Worm (Caenorhabditis elegans) whole organism, L1 larva: ENCODE results near the gene sma-5.
A peak's percentile ranks its signal among the peaks of the same experiment; 100 is the strongest.

ENCODE experiments used
- Y116A8C.19 ChIP-seq: sonication (generic microtip); optimal IDR thresholded peaks from 2 replicates; lab custom pipeline; 2016; ENCODE audit warnings: missing compliant biosample characterization, missing genetic modification characterization, borderline replicate concordance
- alr-1 ChIP-seq: fragments of 200-800 bp; sonication (Bioruptor generic); optimal IDR thresholded peaks from 2 replicates; lab custom pipeline; 2018; ENCODE audit warnings: borderline replicate concordance, mild to moderate bottlenecking, missing genetic modification characterization, missing compliant biosample characterization
- aly-2 ChIP-seq: fragments of 150-350 bp; optimal IDR thresholded peaks from 2 replicates; lab custom pipeline; 2014; ENCODE audit warnings: missing biosample characterization, missing genetic modification characterization
- ama-1 ChIP-seq: fragments of 150-350 bp; optimal IDR thresholded peaks from 2 replicates; lab custom pipeline; 2014
- blmp-1 ChIP-seq: fragments of 150-350 bp; optimal IDR thresholded peaks from 2 replicates; lab custom pipeline; 2014; ENCODE audit warnings: missing biosample characterization, missing genetic modification characterization
- ceh-63 ChIP-seq: fragments of 200-800 bp; sonication (Bioruptor generic); optimal IDR thresholded peaks from 2 replicates; lab custom pipeline; 2018; ENCODE audit warnings: mild to moderate bottlenecking, missing genetic modification characterization, missing compliant biosample characterization
- ceh-82 ChIP-seq, 3 experiments: fragments of 150-350 bp in 1 of 3; sonication (generic microtip) in 2 of 3; optimal IDR thresholded peaks; 2 replicates each; lab custom pipeline; 2014 to 2017; ENCODE audit warnings: missing biosample characterization in 3 of 3, missing genetic modification characterization in 3 of 3
- ceh-90 ChIP-seq: sonication (generic microtip); optimal IDR thresholded peaks from 2 replicates; lab custom pipeline; 2016; ENCODE audit warnings: missing genetic modification characterization, missing compliant biosample characterization
- dpl-1 ChIP-seq, 3 experiments: fragments of 150-350 bp in 2 of 3; sonication (generic microtip) in 1 of 3; optimal IDR thresholded peaks; 2 replicates each; lab custom pipeline; 2014 to 2017; ENCODE audit warnings: missing biosample characterization in 3 of 3, missing genetic modification characterization in 3 of 3, missing genetic modification reagents in 3 of 3
- efl-1 ChIP-seq, 4 experiments: fragments of 150-350 bp; optimal IDR thresholded peaks in 3 of 4; peaks in 1 of 4; 1 replicate in 1 of 4; 2 replicates in 3 of 4; lab custom pipeline; 2014; ENCODE audit warnings: missing biosample characterization in 2 of 4, missing genetic modification characterization in 2 of 4, missing genetic modification reagents in 2 of 4
- egl-13 ChIP-seq: sonication (generic microtip); optimal IDR thresholded peaks from 2 replicates; lab custom pipeline; 2016; ENCODE audit warnings: missing genotype, missing genetic modification reagents, missing genetic modification characterization, missing compliant biosample characterization
- egl-27 ChIP-seq, 2 experiments: fragments of 150-350 bp in 1 of 2; sonication (generic microtip); optimal IDR thresholded peaks; 3 replicates each; lab custom pipeline; 2017 to 2018; ENCODE audit warnings: missing biosample characterization in 2 of 2, missing genetic modification characterization in 2 of 2, missing genetic modification reagents in 2 of 2
- elt-2 ChIP-seq: sonication (generic microtip); optimal IDR thresholded peaks from 2 replicates; lab custom pipeline; 2016; ENCODE audit warnings: missing genetic modification characterization, mild to moderate bottlenecking, inconsistent platforms, missing compliant biosample characterization, missing genetic modification reagents
- fkh-8 ChIP-seq: sonication (generic microtip); optimal IDR thresholded peaks from 2 replicates; lab custom pipeline; 2016; ENCODE audit warnings: mild to moderate bottlenecking, missing genetic modification characterization, missing compliant biosample characterization
- fos-1 ChIP-seq: fragments of 150-350 bp; optimal IDR thresholded peaks from 2 replicates; lab custom pipeline; 2014; ENCODE audit warnings: missing biosample characterization, missing genetic modification characterization
- hlh-17 ChIP-seq: fragments of 200-800 bp; sonication (Bioruptor generic); optimal IDR thresholded peaks from 2 replicates; lab custom pipeline; 2018; ENCODE audit warnings: missing genetic modification characterization, mild to moderate bottlenecking, missing compliant biosample characterization, moderate library complexity, borderline replicate concordance
- hpl-2 ChIP-seq: fragments of 150-350 bp; optimal IDR thresholded peaks from 2 replicates; lab custom pipeline; 2014; ENCODE audit warnings: missing biosample characterization, missing genetic modification reagents, missing genetic modification characterization
- irx-1 ChIP-seq: sonication (generic microtip); optimal IDR thresholded peaks from 2 replicates; lab custom pipeline; 2016; ENCODE audit warnings: missing genetic modification characterization, missing compliant biosample characterization
- isw-1 ChIP-seq: fragments of 200-800 bp; sonication (Bioruptor generic); IDR thresholded peaks from 2 replicates; pipeline ENCODE4 v1.3.6; 2022; ENCODE audit warnings: missing genetic modification characterization, missing compliant biosample characterization
- jun-1 ChIP-seq: fragments of 150-350 bp; optimal IDR thresholded peaks from 2 replicates; lab custom pipeline; 2014; ENCODE audit warnings: missing biosample characterization, missing genetic modification reagents, missing genetic modification characterization
- lin-13 ChIP-seq: fragments of 150-350 bp; optimal IDR thresholded peaks from 2 replicates; lab custom pipeline; 2014; ENCODE audit warnings: missing biosample characterization, missing genetic modification reagents, missing genetic modification characterization
- lin-35 ChIP-seq, 2 experiments: fragments of 150-350 bp; optimal IDR thresholded peaks; 2 replicates each; lab custom pipeline; 2014; ENCODE audit warnings: missing biosample characterization in 2 of 2, missing genetic modification characterization in 2 of 2, missing genetic modification reagents in 2 of 2
- lin-39 ChIP-seq: fragments of 150-350 bp; optimal IDR thresholded peaks from 2 replicates; lab custom pipeline; 2014; ENCODE audit warnings: missing biosample characterization, missing genetic modification reagents, missing genetic modification characterization
- lir-3 ChIP-seq: sonication (generic microtip); optimal IDR thresholded peaks from 2 replicates; lab custom pipeline; 2016; ENCODE audit warnings: mild to moderate bottlenecking, missing genetic modification characterization, moderate library complexity, missing compliant biosample characterization; ENCODE audit not compliant: poor library complexity
- lsy-2 ChIP-seq, 2 experiments: fragments of 150-350 bp; optimal IDR thresholded peaks; 2 replicates each; lab custom pipeline; 2014; ENCODE audit warnings: missing biosample characterization in 2 of 2, missing genetic modification characterization in 2 of 2
- mab-9 ChIP-seq: fragments of 200-800 bp; sonication (Bioruptor generic); IDR thresholded peaks from 2 replicates; pipeline ENCODE4 v1.3.6; 2022; ENCODE audit warnings: missing genetic modification reagents, missing genetic modification characterization, missing compliant biosample characterization
- mdl-1 ChIP-seq, 2 experiments: fragments of 150-350 bp; optimal IDR thresholded peaks; 2 replicates each; lab custom pipeline; 2014 to 2017; ENCODE audit warnings: missing biosample characterization in 2 of 2, missing genetic modification characterization in 2 of 2, inconsistent platforms in 1 of 2
- mef-2 ChIP-seq: fragments of 150-350 bp; optimal IDR thresholded peaks from 2 replicates; lab custom pipeline; 2014; ENCODE audit warnings: missing biosample characterization, missing genetic modification characterization
- nhr-12 ChIP-seq: sonication (generic microtip); optimal IDR thresholded peaks from 2 replicates; lab custom pipeline; 2017; ENCODE audit warnings: missing biosample characterization, missing genetic modification characterization
- nhr-28 ChIP-seq: fragments of 150-350 bp; optimal IDR thresholded peaks from 2 replicates; lab custom pipeline; 2014; ENCODE audit warnings: missing biosample characterization, missing genetic modification characterization
- nhr-47 ChIP-seq: sonication (generic microtip); optimal IDR thresholded peaks from 2 replicates; lab custom pipeline; 2016; ENCODE audit warnings: mild to moderate bottlenecking, missing genetic modification characterization, moderate library complexity, missing compliant biosample characterization
- nhr-71 ChIP-seq: sonication (generic microtip); optimal IDR thresholded peaks from 2 replicates; lab custom pipeline; 2016; ENCODE audit warnings: mild to moderate bottlenecking, missing genetic modification characterization, moderate library complexity, missing compliant biosample characterization
- nhr-76 ChIP-seq: sonication (generic microtip); optimal IDR thresholded peaks from 2 replicates; lab custom pipeline; 2017; ENCODE audit warnings: missing biosample characterization, missing genetic modification characterization
- nhr-84 ChIP-seq: sonication (generic microtip); optimal IDR thresholded peaks from 2 replicates; lab custom pipeline; 2017; ENCODE audit warnings: missing biosample characterization, missing genetic modification characterization
- nhr-85 ChIP-seq: sonication (generic microtip); peaks from one replicate; lab custom pipeline; 2016; ENCODE audit warnings: missing genetic modification characterization, inconsistent platforms, missing compliant biosample characterization
- pag-3 ChIP-seq: sonication (generic microtip); optimal IDR thresholded peaks from 2 replicates; lab custom pipeline; 2017; ENCODE audit warnings: missing genetic modification characterization, mild to moderate bottlenecking, missing compliant biosample characterization, antibody characterized with exemption, borderline replicate concordance; ENCODE audit not compliant: insufficient read depth
- pax-3 ChIP-seq: fragments of 200-800 bp; sonication (Bioruptor generic); optimal IDR thresholded peaks from 2 replicates; lab custom pipeline; 2018; ENCODE audit warnings: mild to moderate bottlenecking, missing genetic modification characterization, moderate library complexity, missing compliant biosample characterization
- pqm-1 ChIP-seq: sonication (generic microtip); optimal IDR thresholded peaks from 3 replicates; lab custom pipeline; 2017; ENCODE audit warnings: missing biosample characterization, missing genetic modification characterization
- snpc-4 ChIP-seq: fragments of 150-350 bp; optimal IDR thresholded peaks from 2 replicates; lab custom pipeline; 2014; ENCODE audit warnings: missing biosample characterization, missing genetic modification characterization
- sptf-1 ChIP-seq: fragments of 150-350 bp; optimal IDR thresholded peaks from 2 replicates; lab custom pipeline; 2014; ENCODE audit warnings: missing biosample characterization, missing genetic modification characterization
- swsn-7 ChIP-seq: sonication (generic microtip); optimal IDR thresholded peaks from 2 replicates; lab custom pipeline; 2016; ENCODE audit warnings: missing genetic modification characterization, missing compliant biosample characterization
- unc-30 ChIP-seq: sonication (generic microtip); optimal IDR thresholded peaks from 2 replicates; lab custom pipeline; 2017; ENCODE audit warnings: missing biosample characterization, missing genetic modification characterization
- unc-98 ChIP-seq: fragments of 200-800 bp; sonication (Bioruptor generic); IDR thresholded peaks from 2 replicates; pipeline ENCODE4 v1.3.6; 2022; ENCODE audit warnings: missing genetic modification characterization, missing compliant biosample characterization
- xbp-1 ChIP-seq: sonication (generic microtip); optimal IDR thresholded peaks from 2 replicates; lab custom pipeline; 2016; ENCODE audit warnings: missing genetic modification characterization, missing compliant biosample characterization
- zag-1 ChIP-seq: fragments of 150-350 bp; optimal IDR thresholded peaks from 2 replicates; lab custom pipeline; 2014; ENCODE audit warnings: missing biosample characterization, missing genetic modification characterization
- zip-4 ChIP-seq: fragments of 200-800 bp; sonication (Bioruptor generic); optimal IDR thresholded peaks from 2 replicates; lab custom pipeline; 2018; ENCODE audit warnings: mild to moderate bottlenecking, missing genetic modification characterization, moderate library complexity, missing compliant biosample characterization
- ztf-11 ChIP-seq, 2 experiments: sonication (generic microtip); optimal IDR thresholded peaks; 2 replicates each; lab custom pipeline; 2016 to 2017; ENCODE audit warnings: missing genetic modification characterization in 2 of 2, missing biosample characterization in 1 of 2, missing compliant biosample characterization in 1 of 2
- ztf-4 ChIP-seq: fragments of 150-350 bp; optimal IDR thresholded peaks from 2 replicates; lab custom pipeline; 2014; ENCODE audit warnings: missing biosample characterization, missing genetic modification characterization

The sma-5 gene

ce11 chrX:11971323-11971722, 34.0 kb downstream of the sma-5 start:
- TF ChIP-seq nhr-84 (tag; lab: Kevin White, UChicago) (no peak), dpl-1 (GFP tag; optimal IDR thresholded peaks at IDR 0.05; lab: Kevin White, UChicago) (no peak), ceh-63 (no peak), lsy-2 (tag; optimal IDR thresholded peaks at IDR 0.05; lab: Kevin White, UChicago) (no peak), nhr-47 (tag; lab: Kevin White, UChicago) (no peak), mef-2 (tag; lab: Kevin White, UChicago) (no peak), pax-3 (tag; lab: Kevin White, UChicago) (no peak), lin-35 (GFP tag; optimal IDR thresholded peaks at IDR 0.05; lab: Kevin White, UChicago) (no peak), nhr-28 (tag; lab: Kevin White, UChicago) (no peak), ceh-90 (tag; lab: Kevin White, UChicago) (no peak), snpc-4 (no peak), Y116A8C.19 (tag; lab: Kevin White, UChicago) (no peak), nhr-85 (tag; lab: Kevin White, UChicago) (no peak), mab-9 (GFP tag; lab: Robert Waterston, UW) (no peak), lin-13 (GFP tag; lab: Kevin White, UChicago) (no peak), sptf-1 (tag; lab: Kevin White, UChicago) (no peak), elt-2 (no peak), fkh-8 (no peak), hlh-17 (GFP tag; lab: Kevin White, UChicago) (no peak)

- no peak for TF ChIP-seq xbp-1
- TF ChIP-seq nhr-85 (tag; lab: Kevin White, UChicago), result peak; percentile 60
- no peak for TF ChIP-seq dpl-1 (GFP tag; optimal IDR thresholded peaks at IDR 0.05; lab: Kevin White, UChicago)
- no peak for TF ChIP-seq swsn-7 (tag; lab: Kevin White, UChicago)
- no peak for TF ChIP-seq unc-30 (tag; lab: Kevin White, UChicago)
- no peak for TF ChIP-seq fos-1 (tag; lab: Kevin White, UChicago)
- no peak for TF ChIP-seq mab-9 (GFP tag; lab: Robert Waterston, UW)
- TF ChIP-seq unc-98 (GFP tag; lab: Robert Waterston, UW), result no peak
- no peak for TF ChIP-seq elt-2
- TF ChIP-seq hpl-2 (GFP tag; lab: Kevin White, UChicago), result no peak
- no peak for TF ChIP-seq efl-1 (optimal IDR thresholded peaks at IDR 0.05; lab: Kevin White, UChicago)
- TF ChIP-seq efl-1 (GFP tag; optimal IDR thresholded peaks at IDR 0.05 in 1 of 2; lab: Kevin White, UChicago), result peak in 1 of 2 experiments; percentile 19
- no peak for TF ChIP-seq pqm-1 (tag; lab: Kevin White, UChicago)
Observed at ce11 chrX:11969554-11969953, 35.8 kb downstream of the sma-5 start.

ce11 chrX:11969085-11969484, 36.3 kb downstream of the sma-5 start:
- TF ChIP-seq xbp-1 (peak; percentile 0), ama-1 (lab: Kevin White, UChicago) (no peak), ztf-4 (tag; lab: Kevin White, UChicago) (no peak), elt-2 (no peak), nhr-71 (tag; lab: Kevin White, UChicago) (peak; percentile 42), mdl-1 (tag; optimal IDR thresholded peaks at IDR 0.05; lab: Kevin White, UChicago) (no peak), swsn-7 (tag; lab: Kevin White, UChicago) (no peak), alr-1 (no peak), hlh-17 (GFP tag; lab: Kevin White, UChicago) (no peak), jun-1 (tag; lab: Kevin White, UChicago) (no peak), hpl-2 (GFP tag; lab: Kevin White, UChicago) (no peak), lin-39 (tag; lab: Kevin White, UChicago) (no peak), zag-1 (tag; lab: Kevin White, UChicago) (no peak), lir-3 (tag; lab: Kevin White, UChicago) (no peak), ceh-82 (tag; optimal IDR thresholded peaks at IDR 0.05; lab: Kevin White, UChicago) (no peak), isw-1 (GFP tag; lab: Robert Waterston, UW) (no peak), egl-13 (no peak), nhr-76 (no peak), snpc-4 (no peak), nhr-12 (no peak), pag-3 (tag; lab: Kevin White, UChicago) (no peak), egl-27 (tag; optimal IDR thresholded peaks at IDR 0.05; lab: Kevin White, UChicago) (no peak), zip-4 (GFP tag; lab: Kevin White, UChicago) (no peak), dpl-1 (GFP tag; optimal IDR thresholded peaks at IDR 0.05; lab: Kevin White, UChicago) (no peak), ztf-11 (tag; optimal IDR thresholded peaks at IDR 0.05; lab: Kevin White, UChicago) (no peak), aly-2 (tag; lab: Kevin White, UChicago) (no peak), blmp-1 (tag; lab: Kevin White, UChicago) (peak; percentile 4), pqm-1 (tag; lab: Kevin White, UChicago) (no peak), irx-1 (tag; lab: Kevin White, UChicago) (no peak), nhr-28 (tag; lab: Kevin White, UChicago) (no peak)
